Comparison of ENCODE assay signal across 5 fruit fly cellular contexts in the genomic region with DNA sequence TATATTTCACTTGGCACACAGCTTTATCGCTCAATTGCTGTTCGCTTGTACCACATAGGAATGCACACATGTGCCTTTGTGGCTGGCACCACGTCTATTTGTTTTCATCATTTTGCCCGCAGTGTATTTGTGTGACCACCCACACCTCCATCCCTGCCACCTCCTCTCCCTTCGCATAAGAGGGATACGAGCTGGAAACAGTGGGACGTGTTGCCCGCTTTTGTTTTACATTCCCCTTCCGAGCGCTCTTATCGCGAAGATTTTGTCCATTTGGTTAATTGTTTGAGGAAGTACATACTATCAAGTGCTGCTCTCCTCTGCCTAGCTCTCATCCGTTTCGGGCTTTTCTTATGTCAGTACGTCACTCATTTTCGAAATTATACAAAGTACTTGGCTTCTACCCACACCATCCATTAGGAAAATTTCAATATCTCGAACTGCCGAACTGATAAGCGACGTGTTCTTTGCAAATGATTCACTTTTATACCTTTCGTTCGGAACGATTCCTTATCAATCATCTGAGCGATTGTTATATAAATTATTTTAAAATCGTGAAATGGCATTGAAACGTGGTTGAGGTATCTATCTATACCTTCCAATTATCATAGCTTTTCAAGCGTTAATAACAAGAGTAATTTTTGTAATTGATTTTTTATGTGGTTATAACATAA.
TF ChIP-seq lines count a peak whose summit lies in the region.

No protein-coding gene starts in this region.

- TF ChIP-seq CTCF in whole organism, embryonic (GFP tag; optimal IDR thresholded peaks at IDR 0.05; lab: Kevin White, UChicago) = no peak

TF ChIP-seq in whole organism, adult, 20 proteins besides CTCF, POLR2A, EP300 and RAD21 (continues in another document):
- TF ChIP-seq cic (GFP tag; optimal IDR thresholded peaks at IDR 0.05; lab: Kevin White, UChicago) (peak; percentile 61), CG11617 (GFP tag; optimal IDR thresholded peaks at IDR 0.05; lab: Kevin White, UChicago) (no peak), CG7101 (tag; optimal IDR thresholded peaks at IDR 0.05; lab: Kevin White, UChicago) (no peak), CG33017 (tag; optimal IDR thresholded peaks at IDR 0.05; lab: Kevin White, UChicago) (no peak), Clk (GFP tag; optimal IDR thresholded peaks at IDR 0.05; lab: Kevin White, UChicago) (no peak), bab1 (GFP tag; optimal IDR thresholded peaks at IDR 0.05; lab: Kevin White, UChicago) (no peak), CG14711 (tag; optimal IDR thresholded peaks at IDR 0.05; lab: Kevin White, UChicago) (no peak), Crg-1 (GFP tag; optimal IDR thresholded peaks at IDR 0.05; lab: Kevin White, UChicago) (no peak), CG12768 (GFP tag; optimal IDR thresholded peaks at IDR 0.05; lab: Kevin White, UChicago) (peak; percentile 66), Hr96 (GFP tag; optimal IDR thresholded peaks at IDR 0.05; lab: Kevin White, UChicago) (no peak), tj (GFP tag; optimal IDR thresholded peaks at IDR 0.05; lab: Kevin White, UChicago) (no peak), CG7045 (GFP tag; optimal IDR thresholded peaks at IDR 0.05; lab: Kevin White, UChicago) (no peak), Mnt (GFP tag; optimal IDR thresholded peaks at IDR 0.05; lab: Kevin White, UChicago) (peak; percentile 51), ovo (GFP tag; optimal IDR thresholded peaks at IDR 0.05; lab: Kevin White, UChicago) (no peak), kay (GFP tag; lab: Kevin White, UChicago; ENCODE audit: borderline replicate concordance) (peak; percentile 1), pad (GFP tag; optimal IDR thresholded peaks at IDR 0.05; lab: Kevin White, UChicago) (peak; percentile 39), cnc (optimal IDR thresholded peaks at IDR 0.05; lab: Kevin White, UChicago) (no peak)

TF ChIP-seq in whole organism, embryonic, 481 proteins besides CTCF, POLR2A, EP300 and RAD21 (continues in another document):
- TF ChIP-seq CG8290 (GFP tag; optimal IDR thresholded peaks at IDR 0.05; lab: Kevin White, UChicago) = no peak
- TF ChIP-seq CG8290 (tag; optimal IDR thresholded peaks at IDR 0.05; lab: Kevin White, UChicago) = peak in 1 of 2 experiments; percentile 37
- TF ChIP-seq insv (GFP tag; optimal IDR thresholded peaks at IDR 0.05; lab: Kevin White, UChicago) = no peak
- peak; percentile 87 for TF ChIP-seq crol (GFP tag; IDR thresholded peaks at IDR 0.05; lab: Robert Waterston, UW)
- 0 out of 3 replicates have a peak, but pooled peaks have one; percentile 14 for TF ChIP-seq zfh1 (GFP tag; IDR thresholded peaks at IDR 0.05; lab: Robert Waterston, UW)
- peak; percentile 74 for TF ChIP-seq Med (GFP tag; lab: Kevin White, UChicago)
- no peak for TF ChIP-seq ATbp (GFP tag; optimal IDR thresholded peaks at IDR 0.05; lab: Kevin White, UChicago)
- peak; percentile 57 for TF ChIP-seq mirr (GFP tag; optimal IDR thresholded peaks at IDR 0.05; lab: Kevin White, UChicago)
- 0 out of 3 replicates have a peak, but pooled peaks have one; percentile 16 for TF ChIP-seq HLH4C (GFP tag; IDR thresholded peaks at IDR 0.05; lab: Robert Waterston, UW; ENCODE audit: partially characterized antibody)
- TF ChIP-seq corto (GFP tag; optimal IDR thresholded peaks at IDR 0.05; lab: Kevin White, UChicago) = peak; percentile 9
- peak; percentile 94 for TF ChIP-seq exex (tag; optimal IDR thresholded peaks at IDR 0.05; lab: Kevin White, UChicago)
- 0 out of 3 replicates have a peak, but pooled peaks have one; percentile 22 for TF ChIP-seq Dbx (GFP tag; IDR thresholded peaks at IDR 0.05; lab: Robert Waterston, UW)
- TF ChIP-seq E2f1 (GFP tag; IDR thresholded peaks at IDR 0.05; lab: Robert Waterston, UW) = no peak
- peak; percentile 16 for TF ChIP-seq CG4707 (GFP tag; optimal IDR thresholded peaks at IDR 0.05; lab: Kevin White, UChicago)
- no peak for TF ChIP-seq CG10565 (GFP tag; optimal IDR thresholded peaks at IDR 0.05; lab: Kevin White, UChicago)
- TF ChIP-seq BtbVII (GFP tag; optimal IDR thresholded peaks at IDR 0.05; lab: Kevin White, UChicago) = peak; percentile 62

TF ChIP-seq in whole organism, prepupa, 60 proteins besides CTCF, POLR2A, EP300 and RAD21:
- 0 out of 2 replicates have a peak, but pooled peaks have one; percentile 16 for TF ChIP-seq CG15336 (GFP tag; IDR thresholded peaks at IDR 0.05; lab: Robert Waterston, UW)
- no peak for TF ChIP-seq CG8319 (GFP tag; optimal IDR thresholded peaks at IDR 0.05; lab: Kevin White, UChicago)
- peak; percentile 60 for TF ChIP-seq Sox14 (GFP tag; optimal IDR thresholded peaks at IDR 0.05; lab: Kevin White, UChicago)
- TF ChIP-seq dsx (GFP tag; optimal IDR thresholded peaks at IDR 0.05; lab: Kevin White, UChicago; ENCODE audit: poor library complexity, severe bottlenecking) = no peak
- peak; percentile 37 for TF ChIP-seq Eip78C (GFP tag; lab: Kevin White, UChicago)
- no peak for TF ChIP-seq Met (GFP tag; optimal IDR thresholded peaks at IDR 0.05; lab: Kevin White, UChicago)
- no peak for TF ChIP-seq CG11294 (GFP tag; IDR thresholded peaks at IDR 0.05; lab: Robert Waterston, UW)
- TF ChIP-seq CG11762 (GFP tag; optimal IDR thresholded peaks at IDR 0.05; lab: Kevin White, UChicago; ENCODE audit: insufficient read depth) = no peak
- TF ChIP-seq topi (GFP tag; optimal IDR thresholded peaks at IDR 0.05; lab: Kevin White, UChicago) = no peak
- TF ChIP-seq CG34406 (GFP tag; optimal IDR thresholded peaks at IDR 0.05; lab: Kevin White, UChicago) = no peak
- no peak for TF ChIP-seq CG7368 (GFP tag; optimal IDR thresholded peaks at IDR 0.05; lab: Kevin White, UChicago)
- TF ChIP-seq Eip93F (GFP tag; optimal IDR thresholded peaks at IDR 0.05; lab: Kevin White, UChicago) = peak; percentile 52
- TF ChIP-seq svp (GFP tag; lab: Kevin White, UChicago) = peak; percentile 71
- no peak for TF ChIP-seq salr (GFP tag; optimal IDR thresholded peaks at IDR 0.05; lab: Kevin White, UChicago)
- no peak for TF ChIP-seq spab (GFP tag; optimal IDR thresholded peaks at IDR 0.05; lab: Kevin White, UChicago)
- peak; percentile 58 for TF ChIP-seq fkh (GFP tag; optimal IDR thresholded peaks at IDR 0.05; lab: Kevin White, UChicago)
- TF ChIP-seq vri (GFP tag; optimal IDR thresholded peaks at IDR 0.05; lab: Kevin White, UChicago) = peak; percentile 81

TF ChIP-seq in whole organism, pupa, 21 proteins besides CTCF, POLR2A, EP300 and RAD21:
- TF ChIP-seq fd96Ca (GFP tag; IDR thresholded peaks at IDR 0.05; lab: Robert Waterston, UW) (0 out of 3 replicates have a peak, but pooled peaks have one; percentile 33), CG10348 (GFP tag; IDR thresholded peaks at IDR 0.05; lab: Robert Waterston, UW) (no peak), Ets98B (GFP tag; IDR thresholded peaks at IDR 0.05; lab: Robert Waterston, UW) (peak; percentile 42)

TF ChIP-seq in whole organism, wandering third instar larva, 38 proteins besides CTCF, POLR2A, EP300 and RAD21:
- TF ChIP-seq Rel (GFP tag; optimal IDR thresholded peaks at IDR 0.05; lab: Kevin White, UChicago) (no peak), Rel (tag; optimal IDR thresholded peaks at IDR 0.05; lab: Kevin White, UChicago) (peak; percentile 16), psq (GFP tag; optimal IDR thresholded peaks at IDR 0.05; lab: Kevin White, UChicago) (peak; percentile 52), h (GFP tag; optimal IDR thresholded peaks at IDR 0.05; lab: Kevin White, UChicago) (peak; percentile 42), Hr83 (GFP tag; optimal IDR thresholded peaks at IDR 0.05; lab: Kevin White, UChicago; ENCODE audit: poor library complexity, severe bottlenecking) (peak; percentile 7), HLH106 (tag; optimal IDR thresholded peaks at IDR 0.05; lab: Kevin White, UChicago) (no peak), br (GFP tag; optimal IDR thresholded peaks at IDR 0.05; lab: Kevin White, UChicago) (no peak)
